Worm (Caenorhabditis elegans) whole organism, late embryonic: ENCODE measurements around the gene rgs-7.

Experiments
- ets-4 ChIP-seq: sonication (generic microtip); optimal IDR thresholded peaks from 2 replicates; lab custom pipeline; 2016; ENCODE audit warnings: missing genetic modification characterization, missing compliant biosample characterization
- hlh-30 ChIP-seq: sonication (generic microtip); optimal IDR thresholded peaks from 2 replicates; lab custom pipeline; 2017; ENCODE audit warnings: antibody characterized with exemption, missing genetic modification characterization, missing compliant biosample characterization; ENCODE audit not compliant: insufficient read depth
- nhr-11 ChIP-seq: fragments of 150-350 bp; optimal IDR thresholded peaks from 2 replicates; lab custom pipeline; 2014; ENCODE audit warnings: missing biosample characterization, missing genetic modification characterization
- npax-4 ChIP-seq: sonication (generic microtip); optimal IDR thresholded peaks from 2 replicates; lab custom pipeline; 2016; ENCODE audit warnings: missing genetic modification characterization, missing compliant biosample characterization
- pqm-1 ChIP-seq: sonication (generic microtip); optimal IDR thresholded peaks from 2 replicates; lab custom pipeline; 2016; ENCODE audit warnings: missing genetic modification characterization, missing compliant biosample characterization

DNA sequence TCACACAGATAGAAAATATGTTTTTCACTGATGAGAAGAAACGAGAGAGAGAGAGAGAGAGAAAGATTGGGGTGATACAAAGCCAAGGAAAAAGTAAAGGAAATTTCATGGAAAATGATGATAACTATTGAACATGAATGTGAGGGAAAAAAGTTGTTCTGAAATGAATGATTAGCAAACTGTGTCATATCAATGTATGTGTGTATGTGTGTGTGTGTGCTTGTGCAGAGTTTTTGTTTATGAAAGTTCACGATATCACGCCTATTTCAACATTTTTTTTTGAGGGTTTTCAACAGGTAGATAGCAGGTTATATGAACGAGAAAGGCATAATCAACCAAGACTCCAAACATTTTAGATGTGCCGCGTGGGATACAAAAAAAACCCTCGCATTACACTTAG, 35.8 kb upstream of the rgs-7 start:
- TF ChIP-seq hlh-30 (tag; lab: Kevin White, UChicago) (no peak), nhr-11 (tag; lab: Kevin White, UChicago) (no peak), ets-4 (tag; lab: Kevin White, UChicago) (no peak), npax-4 (tag; lab: Kevin White, UChicago) (no peak), pqm-1 (tag; lab: Kevin White, UChicago) (no peak)
